Fruit fly (Drosophila melanogaster): ENCODE results near the gene vkg.

Gene vkg

dm6 chr2L:5052994-5053393, 25.0 kb upstream of the vkg start, which contains the start of gene eIF3h:
TSS of gene eIF3h (minus strand) at chr2L:5053094.
- no peak for TF ChIP-seq pad (GFP tag; optimal IDR thresholded peaks at IDR 0.05)
- no peak for TF ChIP-seq CG33017 (tag; optimal IDR thresholded peaks at IDR 0.05)
- no peak for TF ChIP-seq cic (GFP tag; optimal IDR thresholded peaks at IDR 0.05)
- no peak for TF ChIP-seq CG14711 (tag; optimal IDR thresholded peaks at IDR 0.05)
- TF ChIP-seq Hr96 (GFP tag; optimal IDR thresholded peaks at IDR 0.05), result no peak
- TF ChIP-seq CG11617 (GFP tag; optimal IDR thresholded peaks at IDR 0.05), result no peak
- TF ChIP-seq toe (GFP tag; optimal IDR thresholded peaks at IDR 0.05), result no peak
- TF ChIP-seq Mnt (GFP tag; optimal IDR thresholded peaks at IDR 0.05), result no peak
- TF ChIP-seq Clk (GFP tag; optimal IDR thresholded peaks at IDR 0.05), result no peak
- no peak for TF ChIP-seq CG5204 (GFP tag; optimal IDR thresholded peaks at IDR 0.05)
- no peak for TF ChIP-seq CG12768 (GFP tag; optimal IDR thresholded peaks at IDR 0.05)
- TF ChIP-seq ovo (GFP tag; optimal IDR thresholded peaks at IDR 0.05), result no peak
- TF ChIP-seq tj (GFP tag; optimal IDR thresholded peaks at IDR 0.05), result no peak
- TF ChIP-seq kay (GFP tag; ENCODE audit: borderline replicate concordance), result no peak
- TF ChIP-seq CG1620 (GFP tag; optimal IDR thresholded peaks at IDR 0.05), result no peak
- TF ChIP-seq bab1 (GFP tag; optimal IDR thresholded peaks at IDR 0.05), result no peak
- no peak for TF ChIP-seq cnc (optimal IDR thresholded peaks at IDR 0.05)
- no peak for TF ChIP-seq CG7045 (GFP tag; optimal IDR thresholded peaks at IDR 0.05)
- TF ChIP-seq Crg-1 (GFP tag; optimal IDR thresholded peaks at IDR 0.05), result no peak
- TF ChIP-seq CG7101 (tag; optimal IDR thresholded peaks at IDR 0.05), result no peak

dm6 chr2L:5052367-5052914, 24.4 kb upstream of the vkg start, which contains the start of gene senju:
TSS of gene senju (plus strand) at chr2L:5052843.
- TF ChIP-seq toe (GFP tag; optimal IDR thresholded peaks at IDR 0.05) (no peak), tj (GFP tag; optimal IDR thresholded peaks at IDR 0.05) (peak; percentile 83), Crg-1 (GFP tag; optimal IDR thresholded peaks at IDR 0.05) (peak; percentile 97), CG12768 (GFP tag; optimal IDR thresholded peaks at IDR 0.05) (peak; percentile 91), ovo (GFP tag; optimal IDR thresholded peaks at IDR 0.05) (peak; percentile 83), CG7101 (tag; optimal IDR thresholded peaks at IDR 0.05) (peak; percentile 86), Hr96 (GFP tag; optimal IDR thresholded peaks at IDR 0.05) (peak; percentile 79), bab1 (GFP tag; optimal IDR thresholded peaks at IDR 0.05) (peak; percentile 80), Clk (GFP tag; optimal IDR thresholded peaks at IDR 0.05) (peak; percentile 67), CG14711 (tag; optimal IDR thresholded peaks at IDR 0.05) (peak; percentile 66), cnc (optimal IDR thresholded peaks at IDR 0.05) (no peak), kay (GFP tag; ENCODE audit: borderline replicate concordance) (no peak), CG1620 (GFP tag; optimal IDR thresholded peaks at IDR 0.05) (peak; percentile 94), pad (GFP tag; optimal IDR thresholded peaks at IDR 0.05) (peak; percentile 88), CG5204 (GFP tag; optimal IDR thresholded peaks at IDR 0.05) (no peak), CG7045 (GFP tag; optimal IDR thresholded peaks at IDR 0.05) (peak; percentile 77), CG33017 (tag; optimal IDR thresholded peaks at IDR 0.05) (peak; percentile 82), cic (GFP tag; optimal IDR thresholded peaks at IDR 0.05) (peak; percentile 89), Mnt (GFP tag; optimal IDR thresholded peaks at IDR 0.05) (peak; percentile 98), CG11617 (GFP tag; optimal IDR thresholded peaks at IDR 0.05) (peak; percentile 86)

- no peak for TF ChIP-seq Crg-1 (GFP tag; optimal IDR thresholded peaks at IDR 0.05)
- TF ChIP-seq toe (GFP tag; optimal IDR thresholded peaks at IDR 0.05), result no peak
- TF ChIP-seq pad (GFP tag; optimal IDR thresholded peaks at IDR 0.05), result no peak
- TF ChIP-seq bab1 (GFP tag; optimal IDR thresholded peaks at IDR 0.05), result no peak
- no peak for TF ChIP-seq kay (GFP tag; ENCODE audit: borderline replicate concordance)
- TF ChIP-seq CG12768 (GFP tag; optimal IDR thresholded peaks at IDR 0.05), result no peak
These were observed 22.8 kb upstream of the vkg start, which contains the start of gene CG9121 for dm6 chr2L:5050825-5051224. TSS of gene CG9121 (minus strand) at chr2L:5051062.

DNA sequence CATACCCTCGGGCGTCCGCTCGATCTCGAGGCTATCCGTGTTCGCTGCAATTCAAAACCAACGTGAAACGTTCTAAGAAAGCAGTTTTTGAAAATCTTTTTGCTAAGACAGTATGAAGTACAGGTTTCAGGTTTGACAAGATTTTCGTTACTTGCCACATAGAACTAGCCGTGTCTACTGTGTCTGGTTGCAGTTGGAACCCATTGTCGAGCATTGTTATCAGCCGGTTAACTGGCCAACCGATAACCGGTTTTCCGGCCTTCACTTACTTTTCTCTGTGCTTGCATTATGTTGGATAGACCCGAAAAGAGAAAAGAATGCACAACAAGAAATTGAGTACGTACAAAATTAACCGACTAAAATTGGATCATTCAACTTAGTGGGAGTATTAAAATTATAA, 22.0 kb upstream of the vkg start:
- TF ChIP-seq cic (GFP tag; optimal IDR thresholded peaks at IDR 0.05) (no peak), CG7045 (GFP tag; optimal IDR thresholded peaks at IDR 0.05) (no peak), ovo (GFP tag; optimal IDR thresholded peaks at IDR 0.05) (no peak), Crg-1 (GFP tag; optimal IDR thresholded peaks at IDR 0.05) (no peak), CG33017 (tag; optimal IDR thresholded peaks at IDR 0.05) (no peak), pad (GFP tag; optimal IDR thresholded peaks at IDR 0.05) (no peak), CG1620 (GFP tag; optimal IDR thresholded peaks at IDR 0.05) (no peak), toe (GFP tag; optimal IDR thresholded peaks at IDR 0.05) (no peak), Hr96 (GFP tag; optimal IDR thresholded peaks at IDR 0.05) (no peak), Mnt (GFP tag; optimal IDR thresholded peaks at IDR 0.05) (no peak), bab1 (GFP tag; optimal IDR thresholded peaks at IDR 0.05) (no peak)

DNA sequence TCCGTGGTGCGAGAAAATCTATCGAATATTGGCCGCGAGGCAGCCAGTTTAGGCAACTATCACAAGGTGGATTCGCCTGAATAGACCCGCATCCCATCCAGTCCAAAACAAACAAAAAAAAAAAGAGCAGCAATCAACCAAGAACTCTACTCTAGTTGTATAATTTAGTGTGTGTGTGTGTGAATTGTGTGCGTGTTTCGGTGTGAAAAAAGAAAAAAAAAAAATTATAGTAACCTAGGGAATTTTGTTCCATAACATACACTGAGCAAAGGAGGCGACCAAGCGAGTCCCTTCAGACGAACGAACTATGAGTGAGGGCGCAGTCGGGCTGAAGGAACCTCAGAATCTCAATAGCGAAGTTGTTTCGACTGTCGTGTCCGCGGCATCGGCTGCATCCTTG, 18.3 kb upstream of the vkg start:
- TF ChIP-seq CG7101 (tag; optimal IDR thresholded peaks at IDR 0.05), result no peak
- TF ChIP-seq Hr96 (GFP tag; optimal IDR thresholded peaks at IDR 0.05), result no peak
- TF ChIP-seq CG5204 (GFP tag; optimal IDR thresholded peaks at IDR 0.05), result no peak
- TF ChIP-seq cnc (optimal IDR thresholded peaks at IDR 0.05), result no peak
- TF ChIP-seq toe (GFP tag; optimal IDR thresholded peaks at IDR 0.05), result no peak
- no peak for TF ChIP-seq Crg-1 (GFP tag; optimal IDR thresholded peaks at IDR 0.05)
- no peak for TF ChIP-seq Mnt (GFP tag; optimal IDR thresholded peaks at IDR 0.05)
- TF ChIP-seq CG1620 (GFP tag; optimal IDR thresholded peaks at IDR 0.05), result no peak
- no peak for TF ChIP-seq ovo (GFP tag; optimal IDR thresholded peaks at IDR 0.05)
- no peak for TF ChIP-seq kay (GFP tag; ENCODE audit: borderline replicate concordance)
- TF ChIP-seq cic (GFP tag; optimal IDR thresholded peaks at IDR 0.05), result no peak

dm6 chr2L:5044892-5045619, 17.1 kb upstream of the vkg start:
- no peak for TF ChIP-seq CG7045 (GFP tag; optimal IDR thresholded peaks at IDR 0.05)
- TF ChIP-seq toe (GFP tag; optimal IDR thresholded peaks at IDR 0.05), result no peak
- TF ChIP-seq CG1620 (GFP tag; optimal IDR thresholded peaks at IDR 0.05), result peak; percentile 4
- peak; percentile 18 for TF ChIP-seq pad (GFP tag; optimal IDR thresholded peaks at IDR 0.05)
- TF ChIP-seq Crg-1 (GFP tag; optimal IDR thresholded peaks at IDR 0.05), result peak; percentile 34
- TF ChIP-seq ovo (GFP tag; optimal IDR thresholded peaks at IDR 0.05), result peak; percentile 58
- peak; percentile 33 for TF ChIP-seq Mnt (GFP tag; optimal IDR thresholded peaks at IDR 0.05)
- TF ChIP-seq bab1 (GFP tag; optimal IDR thresholded peaks at IDR 0.05), result no peak
- peak; percentile 15 for TF ChIP-seq CG5204 (GFP tag; optimal IDR thresholded peaks at IDR 0.05)
- TF ChIP-seq CG11617 (GFP tag; optimal IDR thresholded peaks at IDR 0.05), result peak; percentile 57
- TF ChIP-seq cnc (optimal IDR thresholded peaks at IDR 0.05), result no peak
- peak; percentile 13 for TF ChIP-seq cic (GFP tag; optimal IDR thresholded peaks at IDR 0.05)
- no peak for TF ChIP-seq Hr96 (GFP tag; optimal IDR thresholded peaks at IDR 0.05)
- TF ChIP-seq tj (GFP tag; optimal IDR thresholded peaks at IDR 0.05), result peak; percentile 26
- peak; percentile 66 for TF ChIP-seq kay (GFP tag; ENCODE audit: borderline replicate concordance)
- no peak for TF ChIP-seq CG14711 (tag; optimal IDR thresholded peaks at IDR 0.05)
- no peak for TF ChIP-seq Clk (GFP tag; optimal IDR thresholded peaks at IDR 0.05)
- peak; percentile 10 for TF ChIP-seq CG12768 (GFP tag; optimal IDR thresholded peaks at IDR 0.05)
- TF ChIP-seq CG7101 (tag; optimal IDR thresholded peaks at IDR 0.05), result peak; percentile 48
- TF ChIP-seq CG33017 (tag; optimal IDR thresholded peaks at IDR 0.05), result peak; percentile 57

Data from whole organism, adult.